Fruit fly (Drosophila melanogaster) whole organism, embryonic: ENCODE data around the gene Slip1.

Experiments used
- CG10209 ChIP-seq: fragments of 200-800 bp; sonication (Bioruptor generic); optimal IDR thresholded peaks from 3 replicates; lab custom pipeline; 2017; ENCODE audit warnings: missing biosample characterization, mild to moderate bottlenecking, missing genetic modification characterization, missing genetic modification reagents
- CG10267 ChIP-seq: fragments of 200-800 bp; sonication (Bioruptor generic); optimal IDR thresholded peaks from 2 replicates; lab custom pipeline; 2018; ENCODE audit warnings: missing biosample characterization, mild to moderate bottlenecking, missing genetic modification characterization, moderate library complexity
- CG11247 ChIP-seq: fragments of 200-800 bp; sonication (Bioruptor generic); IDR thresholded peaks from 2 replicates; pipeline ENCODE4 v1.3.6; 2022; ENCODE audit warnings: missing biosample characterization, missing genetic modification characterization
- CG13894 ChIP-seq: fragments of 200-800 bp; sonication (Bioruptor generic); optimal IDR thresholded peaks from 3 replicates; lab custom pipeline; 2018; ENCODE audit warnings: missing biosample characterization, mild to moderate bottlenecking, missing genetic modification characterization, moderate library complexity
- CG14860 ChIP-seq: fragments of 200-800 bp; sonication (Bioruptor generic); IDR thresholded peaks from 3 replicates; pipeline ENCODE4 v1.3.6; 2022; ENCODE audit warnings: missing biosample characterization, missing genetic modification characterization; ENCODE audit not compliant: partially characterized antibody
- CG1603 ChIP-seq: fragments of 200-800 bp; sonication (Bioruptor generic); optimal IDR thresholded peaks from 2 replicates; lab custom pipeline; 2019; ENCODE audit warnings: missing biosample characterization, mild to moderate bottlenecking, missing genetic modification characterization, moderate library complexity
- CG16813 ChIP-seq: fragments of 200-800 bp; sonication (Bioruptor generic); IDR thresholded peaks from 3 replicates; pipeline ENCODE4 v1.3.6; 2022; ENCODE audit warnings: missing biosample characterization, missing genetic modification characterization; ENCODE audit not compliant: partially characterized antibody
- CG16815 ChIP-seq: fragments of 200-800 bp; sonication (Bioruptor generic); optimal IDR thresholded peaks from 3 replicates; lab custom pipeline; 2017; ENCODE audit warnings: missing biosample characterization, mild to moderate bottlenecking, missing genetic modification characterization
- CG17361 ChIP-seq: fragments of 200-800 bp; sonication (Bioruptor generic); IDR thresholded peaks from 3 replicates; pipeline ENCODE4 v1.3.6; 2022; ENCODE audit warnings: missing biosample characterization, missing genetic modification characterization
- CG17802 ChIP-seq: fragments of 200-800 bp; sonication (Bioruptor generic); optimal IDR thresholded peaks from 2 replicates; lab custom pipeline; 2018; ENCODE audit warnings: missing biosample characterization, mild to moderate bottlenecking, missing genetic modification characterization, moderate library complexity
- CG17829 ChIP-seq: fragments of 200-800 bp; optimal IDR thresholded peaks from 2 replicates; lab custom pipeline; 2019; ENCODE audit warnings: missing biosample characterization, mild to moderate bottlenecking, missing genetic modification characterization, moderate library complexity
- CG18262 ChIP-seq: fragments of 200-800 bp; optimal IDR thresholded peaks from 3 replicates; lab custom pipeline; 2019; ENCODE audit warnings: missing biosample characterization, mild to moderate bottlenecking, missing genetic modification characterization, moderate library complexity
- CG1832 ChIP-seq: fragments of 200-800 bp; sonication (Bioruptor generic); optimal IDR thresholded peaks from 2 replicates; lab custom pipeline; 2017; ENCODE audit warnings: missing biosample characterization, mild to moderate bottlenecking, missing genetic modification characterization, inconsistent platforms
- CG18476 ChIP-seq: fragments of 200-800 bp; sonication (Bioruptor generic); optimal IDR thresholded peaks from 2 replicates; lab custom pipeline; 2016; ENCODE audit warnings: missing biosample characterization, mild to moderate bottlenecking, missing genetic modification characterization
- CG2199 ChIP-seq: fragments of 200-800 bp; sonication (Bioruptor generic); IDR thresholded peaks from 3 replicates; pipeline ENCODE4 v1.3.6; 2022; ENCODE audit warnings: missing biosample characterization, missing genetic modification characterization
- CG2875 ChIP-seq: fragments of 200-800 bp; sonication (Bioruptor generic); optimal IDR thresholded peaks from 2 replicates; lab custom pipeline; 2017; ENCODE audit warnings: missing biosample characterization, mild to moderate bottlenecking, missing genetic modification characterization, missing genetic modification reagents
- CG4282 ChIP-seq: fragments of 200-800 bp; sonication (Bioruptor generic); optimal IDR thresholded peaks from 2 replicates; lab custom pipeline; 2016; ENCODE audit warnings: missing biosample characterization, missing genetic modification characterization
- CG4360 ChIP-seq: fragments of 200-800 bp; sonication (Bioruptor generic); IDR thresholded peaks from 2 replicates; pipeline ENCODE4 v1.3.6; 2022; ENCODE audit warnings: missing biosample characterization, missing genetic modification characterization
- CG43689 ChIP-seq: fragments of 200-800 bp; sonication (Bioruptor generic); IDR thresholded peaks from 2 replicates; pipeline ENCODE4 v1.3.6; 2022; ENCODE audit warnings: missing biosample characterization, missing genetic modification characterization
- CG5180 ChIP-seq: fragments of 200-800 bp; sonication (Bioruptor generic); optimal IDR thresholded peaks from 3 replicates; lab custom pipeline; 2017; ENCODE audit warnings: missing biosample characterization, missing genetic modification characterization, mild to moderate bottlenecking, moderate library complexity, missing genetic modification reagents
- CG6791 ChIP-seq: fragments of 200-800 bp; sonication (Bioruptor generic); IDR thresholded peaks from 3 replicates; pipeline ENCODE4 v1.3.6; 2022; ENCODE audit warnings: missing biosample characterization, missing genetic modification characterization; ENCODE audit not compliant: partially characterized antibody
- CG6813 ChIP-seq: fragments of 200-800 bp; sonication (Bioruptor generic); optimal IDR thresholded peaks from 2 replicates; lab custom pipeline; 2017; ENCODE audit warnings: missing biosample characterization, missing genetic modification characterization, mild to moderate bottlenecking, moderate library complexity, missing genetic modification reagents
- CG7963 ChIP-seq: fragments of 200-800 bp; sonication (Bioruptor generic); IDR thresholded peaks from 3 replicates; pipeline ENCODE4 v1.3.6; 2022; ENCODE audit warnings: missing biosample characterization, missing genetic modification characterization; ENCODE audit not compliant: partially characterized antibody
- D ChIP-seq, 2 experiments: fragments of 200-800 bp in 1 of 2; fragments of >200 bp in 1 of 2; sonication (Bioruptor generic) in 1 of 2; optimal IDR thresholded peaks; 2 replicates in 1 of 2; 3 replicates in 1 of 2; lab custom pipeline; 2017; ENCODE audit warnings: mild to moderate bottlenecking in 1 of 2, missing biosample characterization in 1 of 2, missing genetic modification characterization in 1 of 2, missing genetic modification reagents in 1 of 2
- Dip2 ChIP-seq: fragments of 200-800 bp; sonication (Bioruptor generic); IDR thresholded peaks from 2 replicates; pipeline ENCODE4 v1.3.6; 2022; ENCODE audit warnings: missing biosample characterization, missing genetic modification characterization
- HLH4C ChIP-seq: fragments of 200-800 bp; sonication (Bioruptor generic); IDR thresholded peaks from 3 replicates; pipeline ENCODE4 v1.3.6; 2022; ENCODE audit warnings: missing biosample characterization, missing genetic modification characterization; ENCODE audit not compliant: partially characterized antibody
- NFAT ChIP-seq: fragments of 200-800 bp; sonication (Bioruptor generic); IDR thresholded peaks from 2 replicates; pipeline ENCODE4 v1.3.6; 2022; ENCODE audit warnings: missing biosample characterization, missing genetic modification characterization
- Oli ChIP-seq: fragments of 200-800 bp; sonication (Bioruptor generic); optimal IDR thresholded peaks from 2 replicates; lab custom pipeline; 2018; ENCODE audit warnings: missing biosample characterization, mild to moderate bottlenecking, missing genetic modification characterization, moderate library complexity
- Ravus ChIP-seq: fragments of 200-800 bp; sonication (Bioruptor generic); IDR thresholded peaks from 2 replicates; pipeline ENCODE4 v1.3.6; 2022; ENCODE audit warnings: missing biosample characterization, missing genetic modification characterization
- Rfx ChIP-seq: fragments of 200-800 bp; sonication (Bioruptor generic); IDR thresholded peaks from 2 replicates; pipeline ENCODE4 v1.3.6; 2022; ENCODE audit warnings: missing biosample characterization, missing genetic modification characterization
- Usf ChIP-seq: fragments of 200-800 bp; sonication (Bioruptor generic); optimal IDR thresholded peaks from 2 replicates; lab custom pipeline; 2017; ENCODE audit warnings: missing genotype, missing biosample characterization, missing genetic modification characterization
- amos ChIP-seq: fragments of 200-800 bp; sonication (Bioruptor generic); IDR thresholded peaks from 2 replicates; pipeline ENCODE4 v1.3.6; 2022; ENCODE audit warnings: missing biosample characterization, missing genetic modification characterization; ENCODE audit not compliant: partially characterized antibody
- dmrt11E ChIP-seq: fragments of 200-800 bp; sonication (Bioruptor generic); optimal IDR thresholded peaks from 3 replicates; lab custom pipeline; 2018; ENCODE audit warnings: missing biosample characterization, mild to moderate bottlenecking, missing genetic modification characterization, moderate library complexity
- eve ChIP-seq, 2 experiments: fragments of >200 bp; optimal IDR thresholded peaks; 2 replicates each; lab custom pipeline; 2017; ENCODE audit warnings: missing biosample characterization in 2 of 2, missing genetic modification characterization in 2 of 2
- fd3F ChIP-seq: fragments of 200-800 bp; sonication (Bioruptor generic); optimal IDR thresholded peaks from 2 replicates; lab custom pipeline; 2018; ENCODE audit warnings: missing biosample characterization, mild to moderate bottlenecking, missing genetic modification characterization, moderate library complexity
- hth ChIP-seq: fragments of >200 bp; optimal IDR thresholded peaks from 2 replicates; lab custom pipeline; 2017; ENCODE audit warnings: inconsistent platforms
- lola ChIP-seq, 3 experiments: fragments of >200 bp in 2 of 3; fragments of 200-800 bp in 1 of 3; sonication (Bioruptor generic) in 1 of 3; optimal IDR thresholded peaks; 2 replicates each; lab custom pipeline; 2017 to 2019; ENCODE audit warnings: missing biosample characterization in 3 of 3, missing genetic modification characterization in 3 of 3, mild to moderate bottlenecking in 1 of 3, moderate library complexity in 1 of 3
- mld ChIP-seq: fragments of 200-800 bp; sonication (Bioruptor generic); IDR thresholded peaks from 3 replicates; pipeline ENCODE4 v1.3.6; 2022; ENCODE audit warnings: missing biosample characterization, missing genetic modification characterization; ENCODE audit not compliant: partially characterized antibody
- nerfin-2 ChIP-seq: fragments of 200-800 bp; sonication (Bioruptor generic); IDR thresholded peaks from 2 replicates; pipeline ENCODE4 v1.3.6; 2022; ENCODE audit warnings: missing biosample characterization, missing genetic modification characterization; ENCODE audit not compliant: partially characterized antibody
- pan ChIP-seq, 4 experiments: fragments of >200 bp in 3 of 4; fragments of 200-800 bp in 1 of 4; sonication (Bioruptor generic) in 1 of 4; optimal IDR thresholded peaks in 3 of 4; IDR thresholded peaks in 1 of 4; 2 replicates each; pipeline versions ENCODE4 v1.3.6 to Lab custom; 2017 to 2022; ENCODE audit warnings: missing biosample characterization in 2 of 4, missing genetic modification characterization in 2 of 4, mixed read lengths in 1 of 4
- pho ChIP-seq: fragments of 200-800 bp; sonication (Bioruptor generic); optimal IDR thresholded peaks from 2 replicates; lab custom pipeline; 2016; ENCODE audit warnings: missing biosample characterization, missing genetic modification characterization
- pros ChIP-seq: fragments of 200-800 bp; sonication (Bioruptor generic); optimal IDR thresholded peaks from 3 replicates; lab custom pipeline; 2019; ENCODE audit warnings: missing biosample characterization, mild to moderate bottlenecking, missing genetic modification characterization, moderate library complexity
- ro ChIP-seq: fragments of 200-800 bp; sonication (Bioruptor generic); IDR thresholded peaks from 2 replicates; pipeline ENCODE4 v1.3.6; 2022; ENCODE audit warnings: missing biosample characterization, missing genetic modification characterization
- tll ChIP-seq, 2 experiments: fragments of 200-800 bp in 1 of 2; fragments of >200 bp in 1 of 2; sonication (Bioruptor generic) in 1 of 2; optimal IDR thresholded peaks; 2 replicates each; lab custom pipeline; 2017 to 2019; ENCODE audit warnings: missing biosample characterization in 2 of 2, missing genetic modification characterization in 2 of 2, mild to moderate bottlenecking in 1 of 2, moderate library complexity in 1 of 2
- toy ChIP-seq: fragments of 200-800 bp; sonication (Bioruptor generic); IDR thresholded peaks from 2 replicates; pipeline ENCODE4 v1.3.6; 2022; ENCODE audit warnings: missing biosample characterization, missing genetic modification characterization
- zf30C ChIP-seq: fragments of 200-800 bp; sonication (Bioruptor generic); optimal IDR thresholded peaks from 3 replicates; lab custom pipeline; 2018; ENCODE audit warnings: missing biosample characterization, mild to moderate bottlenecking, missing genetic modification characterization

The Slip1 gene

DNA sequence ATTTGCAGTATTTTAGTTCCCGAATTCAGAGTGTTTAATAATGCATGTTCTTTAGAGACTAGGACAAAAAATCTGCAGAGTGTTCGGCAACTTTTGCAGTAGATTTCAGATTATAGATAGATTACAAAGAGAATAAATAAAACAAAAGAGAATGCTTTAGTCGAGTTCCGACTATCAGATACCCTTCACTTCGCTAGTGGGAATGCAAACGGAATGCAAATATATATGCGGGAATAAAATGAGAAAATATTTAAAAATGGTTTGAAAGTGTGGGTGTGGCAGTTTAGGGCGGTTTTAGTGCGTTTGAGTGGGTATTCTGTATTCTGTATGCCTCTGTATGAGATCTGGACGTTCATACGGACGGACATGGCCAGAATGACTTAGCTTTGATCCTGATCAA is 43.4 kb downstream of the Slip1 start:
- peak; percentile 73; the same call in 2 of the 3 replicates for TF ChIP-seq CG6791 (GFP tag; lab: Robert Waterston, UW)
- no peak for TF ChIP-seq CG2875 (GFP tag; lab: Kevin White, UChicago)
- TF ChIP-seq CG14860 (GFP tag; lab: Robert Waterston, UW): peak; percentile 57
- TF ChIP-seq Rfx (GFP tag; lab: Robert Waterston, UW): no peak
- TF ChIP-seq CG16813 (GFP tag; lab: Robert Waterston, UW): peak; percentile 74
- TF ChIP-seq CG16815 (GFP tag; lab: Kevin White, UChicago): no peak
- peak; percentile 52; the same call in 1 of the 3 replicates for TF ChIP-seq mld (GFP tag; lab: Robert Waterston, UW)
- TF ChIP-seq CG11247 (GFP tag; lab: Robert Waterston, UW): no peak
- peak; percentile 5; the same call in 1 of the 2 replicates for TF ChIP-seq amos (GFP tag; lab: Robert Waterston, UW)
- no peak for TF ChIP-seq ro
- no peak for TF ChIP-seq CG43689 (GFP tag; lab: Robert Waterston, UW)
- peak; percentile 66 for TF ChIP-seq HLH4C (GFP tag; lab: Robert Waterston, UW)
- no peak for TF ChIP-seq pho
- no peak for TF ChIP-seq zf30C
- no peak for TF ChIP-seq hth (lab: Kevin White, UChicago)
- no peak for TF ChIP-seq nerfin-2
- peak; percentile 47; the same call in 1 of the 3 replicates for TF ChIP-seq CG7963
- TF ChIP-seq, all 482 proteins: peak for 7

DNA sequence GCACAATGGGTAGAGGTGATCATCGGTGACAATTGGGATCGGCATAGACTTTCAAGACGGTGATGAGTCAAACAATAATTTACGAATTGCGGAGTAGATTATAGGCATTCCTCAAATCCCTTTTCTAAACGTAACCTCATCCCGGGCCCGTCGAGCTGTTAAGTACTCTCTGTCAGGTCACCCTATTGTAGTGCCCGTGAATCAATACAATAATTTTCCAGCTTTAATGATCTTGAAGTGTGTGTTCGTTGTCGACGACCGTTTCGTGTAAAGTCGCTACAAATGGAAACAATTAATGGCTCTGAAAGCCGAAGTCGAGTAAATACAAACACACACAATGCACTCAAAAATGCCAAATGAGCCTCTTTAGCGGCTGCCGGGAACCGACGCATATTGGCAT is 45.2 kb downstream of the Slip1 start:
- TF ChIP-seq tll (GFP tag; optimal IDR thresholded peaks at IDR 0.05; lab: Kevin White, UChicago): peak in 1 of 2 experiments; percentile 72
- no peak for TF ChIP-seq CG6813 (GFP tag; lab: Kevin White, UChicago)
- TF ChIP-seq pros (GFP tag; lab: Kevin White, UChicago): peak; percentile 57
- TF ChIP-seq CG4282 (GFP tag; lab: Kevin White, UChicago): no peak
- no peak for TF ChIP-seq CG1832 (GFP tag; lab: Kevin White, UChicago)
- TF ChIP-seq D (optimal IDR thresholded peaks at IDR 0.05; lab: Kevin White, UChicago): peak; percentile 95
- TF ChIP-seq D (GFP tag; optimal IDR thresholded peaks at IDR 0.05; lab: Kevin White, UChicago): no peak
- TF ChIP-seq CG13894 (tag; lab: Kevin White, UChicago): no peak
- peak in 1 of 2 experiments; percentile 11 for TF ChIP-seq eve (GFP tag; optimal IDR thresholded peaks at IDR 0.05; lab: Kevin White, UChicago)
- 0 out of 3 replicates have a peak, but pooled peaks have one; percentile 33 for TF ChIP-seq CG2199 (GFP tag; lab: Robert Waterston, UW)
- no peak for TF ChIP-seq CG4360 (GFP tag; lab: Robert Waterston, UW)
- no peak for TF ChIP-seq Dip2
- no peak for TF ChIP-seq fd3F (GFP tag; lab: Kevin White, UChicago)

DNA sequence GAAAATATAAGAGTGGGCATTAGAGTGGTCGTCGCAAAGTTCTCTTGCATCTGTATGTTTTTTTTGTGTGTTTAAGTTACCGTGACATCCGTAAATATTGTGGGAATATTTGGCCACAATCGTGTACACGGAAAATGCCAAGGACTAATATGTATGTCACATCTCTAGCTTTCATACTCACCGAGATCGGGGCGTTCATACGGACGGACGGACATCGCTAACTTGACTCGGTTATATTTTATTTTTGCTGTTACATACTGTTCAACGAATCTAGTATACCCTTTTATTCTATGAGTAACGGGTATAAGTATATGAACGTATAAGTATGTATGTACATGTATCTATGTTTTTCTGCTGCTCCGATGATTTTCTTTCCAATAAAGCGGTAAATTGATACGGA is 46.3 kb downstream of the Slip1 start:
- no peak for TF ChIP-seq hth (lab: Kevin White, UChicago)
- TF ChIP-seq CG17802 (tag; lab: Kevin White, UChicago): no peak
- peak; percentile 38; the same call in 1 of the 2 replicates for TF ChIP-seq toy
- peak; percentile 8 for TF ChIP-seq Usf (GFP tag; lab: Kevin White, UChicago)
- no peak for TF ChIP-seq Ravus
- TF ChIP-seq CG17361 (GFP tag; lab: Robert Waterston, UW): peak; percentile 38; the same call in 1 of the 3 replicates
- TF ChIP-seq CG10209 (GFP tag; lab: Kevin White, UChicago): no peak
- TF ChIP-seq pan (optimal IDR thresholded peaks at IDR 0.05; lab: Kevin White, UChicago): no peak
- TF ChIP-seq pan (GFP tag; optimal IDR thresholded peaks at IDR 0.05 in 1 of 2, IDR thresholded peaks at IDR 0.05 in 1 of 2): no peak
- peak; percentile 43 for TF ChIP-seq CG1603 (tag; lab: Kevin White, UChicago)
- peak; percentile 22 for TF ChIP-seq CG17829 (tag; lab: Kevin White, UChicago)
- TF ChIP-seq CG5180 (GFP tag; lab: Kevin White, UChicago): no peak
- peak; percentile 48 for TF ChIP-seq dmrt11E (tag; lab: Kevin White, UChicago)
- TF ChIP-seq CG18476 (GFP tag; lab: Kevin White, UChicago): no peak
- TF ChIP-seq NFAT: no peak
- TF ChIP-seq Oli: no peak
- TF ChIP-seq CG18262 (tag; lab: Kevin White, UChicago): peak; percentile 52
- peak in 1 of 3 experiments; percentile 32 for TF ChIP-seq lola (GFP tag; optimal IDR thresholded peaks at IDR 0.05; lab: Kevin White, UChicago)
- TF ChIP-seq CG10267: no peak
